Worm (Caenorhabditis elegans) whole organism, L4/young adult: ENCODE results near the gene slc-36.2.

Source experiments
- W03F9.2 ChIP-seq: fragments of 150-350 bp; optimal IDR thresholded peaks from 2 replicates; lab custom pipeline; 2014; ENCODE audit warnings: missing biosample characterization, missing genetic modification characterization
- dao-5 ChIP-seq: sonication (generic microtip); optimal IDR thresholded peaks from 2 replicates; lab custom pipeline; 2016; ENCODE audit warnings: missing genotype, missing genetic modification characterization, moderate library complexity, missing compliant biosample characterization
- him-1 ChIP-seq: sonication (generic microtip); optimal IDR thresholded peaks from 2 replicates; lab custom pipeline; 2016; ENCODE audit warnings: missing genotype, missing genetic modification reagents, missing genetic modification characterization, missing compliant biosample characterization

ce11 chrII:572010-572409 is 49.6 kb downstream of the slc-36.2 start, which contains the start of gene mlt-8:
- TF ChIP-seq dao-5 (no peak), him-1 (tag; lab: Kevin White, UChicago) (no peak), W03F9.2 (no peak)
